Worm (Caenorhabditis elegans) whole organism, L1 larva: Measurements from ENCODE around the gene EGAP4.1.

Source experiments
- ama-1 ChIP-seq: fragments of 150-350 bp; optimal IDR thresholded peaks from 2 replicates; lab custom pipeline; 2014
- grh-1 ChIP-seq: fragments of 200-800 bp; sonication (Bioruptor generic); IDR thresholded peaks from 2 replicates; pipeline ENCODE4 v1.3.6; 2022; ENCODE audit warnings: missing genetic modification reagents, missing genetic modification characterization, missing compliant biosample characterization
- nhr-11 ChIP-seq: fragments of 150-350 bp; optimal IDR thresholded peaks from 2 replicates; lab custom pipeline; 2014; ENCODE audit warnings: missing biosample characterization, missing genetic modification characterization
- nhr-237 ChIP-seq: fragments of 150-350 bp; optimal IDR thresholded peaks from 2 replicates; lab custom pipeline; 2014; ENCODE audit warnings: missing biosample characterization, missing genetic modification characterization
- nhr-76 ChIP-seq: sonication (generic microtip); optimal IDR thresholded peaks from 2 replicates; lab custom pipeline; 2017; ENCODE audit warnings: missing biosample characterization, missing genetic modification characterization
- nhr-77 ChIP-seq: fragments of 150-350 bp; optimal IDR thresholded peaks from 2 replicates; lab custom pipeline; 2014; ENCODE audit warnings: missing biosample characterization, missing genetic modification characterization
- nhr-90 ChIP-seq: sonication (generic microtip); optimal IDR thresholded peaks from 2 replicates; lab custom pipeline; 2016; ENCODE audit warnings: mild to moderate bottlenecking, missing genetic modification characterization, missing compliant biosample characterization; ENCODE audit not compliant: poor library complexity
- sptf-1 ChIP-seq: fragments of 150-350 bp; optimal IDR thresholded peaks from 2 replicates; lab custom pipeline; 2014; ENCODE audit warnings: missing biosample characterization, missing genetic modification characterization
- tlp-1 ChIP-seq: fragments of 150-350 bp; optimal IDR thresholded peaks from 2 replicates; lab custom pipeline; 2014; ENCODE audit warnings: missing biosample characterization, missing genetic modification characterization
- unc-62 ChIP-seq: fragments of 150-350 bp; optimal IDR thresholded peaks from 2 replicates; lab custom pipeline; 2014; ENCODE audit warnings: missing biosample characterization, missing genetic modification reagents, missing genetic modification characterization
- vab-15 ChIP-seq: sonication (generic microtip); optimal IDR thresholded peaks from 2 replicates; lab custom pipeline; 2017; ENCODE audit warnings: missing genotype, mild to moderate bottlenecking, missing genetic modification characterization, missing compliant biosample characterization

- no peak for TF ChIP-seq nhr-90 (tag; lab: Kevin White, UChicago)
- no peak for TF ChIP-seq unc-62
- TF ChIP-seq nhr-11 (tag; lab: Kevin White, UChicago): no peak
- TF ChIP-seq grh-1 (GFP tag; lab: Robert Waterston, UW): no peak
- no peak for TF ChIP-seq ama-1 (lab: Kevin White, UChicago)
- no peak for TF ChIP-seq nhr-77 (tag; lab: Kevin White, UChicago)
- TF ChIP-seq tlp-1 (tag; lab: Kevin White, UChicago): no peak
- TF ChIP-seq nhr-76 (tag; lab: Kevin White, UChicago): no peak
- TF ChIP-seq nhr-237: no peak
- TF ChIP-seq sptf-1: no peak
- TF ChIP-seq vab-15 (tag; lab: Kevin White, UChicago): no peak
Observed at ce11 chrX:8750660-8751059, 23.5 kb upstream of the EGAP4.1 start, which contains the start of gene asns-2.
